Worm (Caenorhabditis elegans): Measurements from ENCODE around the gene T07E3.3.

Gene T07E3.3

ce11 chrIII:6903056-6903977 is at the start of gene T07E3.3, which contains the start of gene brc-2:
T07E3.3 (plus strand) TSS chrIII:6903877.
brc-2 (minus strand) TSS chrIII:6903106.
- peak; percentile 63 for TF ChIP-seq unc-42 (tag; optimal IDR thresholded peaks at IDR 0.05)
- TF ChIP-seq tbx-2 (tag; optimal IDR thresholded peaks at IDR 0.05): no peak
- TF ChIP-seq lim-6 (tag; optimal IDR thresholded peaks at IDR 0.05): no peak

- TF ChIP-seq ceh-22 (tag; optimal IDR thresholded peaks at IDR 0.05) (no peak), ceh-24 (tag; optimal IDR thresholded peaks at IDR 0.05) (no peak), pha-2 (tag; optimal IDR thresholded peaks at IDR 0.05) (no peak), odd-2 (tag; optimal IDR thresholded peaks at IDR 0.05) (no peak), dve-1 (tag; optimal IDR thresholded peaks at IDR 0.05) (no peak), T23F11.4 (GFP tag; optimal IDR thresholded peaks at IDR 0.05) (no peak), hlh-6 (tag; optimal IDR thresholded peaks at IDR 0.05) (no peak), ref-2 (tag; optimal IDR thresholded peaks at IDR 0.05) (no peak), dmd-4 (tag; optimal IDR thresholded peaks at IDR 0.05; ENCODE audit: borderline replicate concordance) (no peak), ceh-34 (tag; optimal IDR thresholded peaks at IDR 0.05) (no peak), nhr-232 (tag; optimal IDR thresholded peaks at IDR 0.05) (no peak), che-1 (tag; optimal IDR thresholded peaks at IDR 0.05) (no peak), F13H6.1 (tag; optimal IDR thresholded peaks at IDR 0.05) (no peak), elt-4 (tag; optimal IDR thresholded peaks at IDR 0.05) (no peak), pag-3 (tag; optimal IDR thresholded peaks at IDR 0.05; ENCODE audit: borderline replicate concordance) (no peak), ceh-48 (tag; optimal IDR thresholded peaks at IDR 0.05) (no peak), hlh-8 (tag; optimal IDR thresholded peaks at IDR 0.05) (no peak), ttx-3 (tag; optimal IDR thresholded peaks at IDR 0.05) (no peak), ama-1 (optimal IDR thresholded peaks at IDR 0.05) (no peak)
These were observed 47.0 kb upstream of the T07E3.3 start, which contains the start of gene zak-1 for ce11 chrIII:6856709-6857108. zak-1 (minus strand) TSS chrIII:6856809.

ce11 chrIII:6857390-6857848 is 46.3 kb upstream of the T07E3.3 start:
- TF ChIP-seq pros-1 (tag; optimal IDR thresholded peaks at IDR 0.05) (no peak), dve-1 (tag; optimal IDR thresholded peaks at IDR 0.05) (peak; percentile 16), fkh-10 (GFP tag; optimal IDR thresholded peaks at IDR 0.05) (no peak), fkh-6 (tag; optimal IDR thresholded peaks at IDR 0.05) (no peak), ceh-24 (tag; optimal IDR thresholded peaks at IDR 0.05) (no peak)

ce11 chrIII:6859482-6859881 is 44.2 kb upstream of the T07E3.3 start, which contains the start of gene clec-158:
clec-158 (minus strand) TSS chrIII:6859582.
- TF ChIP-seq unc-86 (tag; optimal IDR thresholded peaks at IDR 0.05) (no peak), T23F11.4 (GFP tag; optimal IDR thresholded peaks at IDR 0.05) (no peak), odd-2 (tag; optimal IDR thresholded peaks at IDR 0.05) (no peak)

ce11 chrIII:6863901-6864300 is 39.8 kb upstream of the T07E3.3 start, which contains the start of gene sma-3:
sma-3 (minus strand) TSS chrIII:6863968.
- TF ChIP-seq elt-2 (tag; optimal IDR thresholded peaks at IDR 0.05) (peak; percentile 12), hlh-15 (tag; optimal IDR thresholded peaks at IDR 0.05) (no peak)

- TF ChIP-seq nfya-1 (tag; optimal IDR thresholded peaks at IDR 0.05): no peak
- no peak for TF ChIP-seq hlh-6 (tag; optimal IDR thresholded peaks at IDR 0.05)
- TF ChIP-seq sox-2 (GFP tag; IDR thresholded peaks at IDR 0.05): no peak
- TF ChIP-seq sdc-2 (tag; optimal IDR thresholded peaks at IDR 0.05): no peak
- no peak for TF ChIP-seq ceh-6 (GFP tag; optimal IDR thresholded peaks at IDR 0.05)
- peak; percentile 46 for TF ChIP-seq unc-42 (tag; optimal IDR thresholded peaks at IDR 0.05)
- TF ChIP-seq F13H6.1 (tag; optimal IDR thresholded peaks at IDR 0.05): no peak
- TF ChIP-seq hlh-8 (tag; optimal IDR thresholded peaks at IDR 0.05): no peak
- peak; percentile 38 for TF ChIP-seq elt-2 (tag; optimal IDR thresholded peaks at IDR 0.05)
- TF ChIP-seq C38D4.7 (GFP tag; optimal IDR thresholded peaks at IDR 0.05): no peak
- no peak for TF ChIP-seq fax-1 (tag; optimal IDR thresholded peaks at IDR 0.05)
- peak; percentile 44 for TF ChIP-seq tbx-2 (tag; optimal IDR thresholded peaks at IDR 0.05)
These were observed 34.4 kb upstream of the T07E3.3 start, which contains the start of the genes cra-1 and kbp-1 for ce11 chrIII:6869268-6869667. cra-1 (minus strand) TSS chrIII:6869460. kbp-1 (plus strand) TSS chrIII:6869633.

Measured in whole organism, late embryonic.